Worm (Caenorhabditis elegans) whole organism, L3 larva: ENCODE results near the gene rpl-33.

Source experiments
- R02D3.7 ChIP-seq: fragments of 150-350 bp; optimal IDR thresholded peaks from 2 replicates; lab custom pipeline; 2014; ENCODE audit warnings: missing biosample characterization, missing genetic modification characterization
- ZK546.5 ChIP-seq: sonication (generic microtip); optimal IDR thresholded peaks from 2 replicates; lab custom pipeline; 2017; ENCODE audit warnings: missing biosample characterization, missing genetic modification characterization
- aly-2 ChIP-seq: fragments of 150-350 bp; optimal IDR thresholded peaks from 2 replicates; lab custom pipeline; 2014; ENCODE audit warnings: missing biosample characterization, missing genetic modification characterization
- ama-1 ChIP-seq: fragments of 150-350 bp; optimal IDR thresholded peaks from 2 replicates; lab custom pipeline; 2018
- ceh-16 ChIP-seq: sonication (generic microtip); optimal IDR thresholded peaks from 2 replicates; lab custom pipeline; 2017; ENCODE audit warnings: missing biosample characterization, missing genetic modification characterization
- ceh-28 ChIP-seq: fragments of 150-350 bp; optimal IDR thresholded peaks from 2 replicates; lab custom pipeline; 2014; ENCODE audit warnings: missing biosample characterization, missing genetic modification reagents, missing genetic modification characterization
- ceh-82 ChIP-seq: fragments of 150-350 bp; optimal IDR thresholded peaks from 2 replicates; lab custom pipeline; 2014; ENCODE audit warnings: missing biosample characterization, missing genetic modification characterization
- ceh-9 ChIP-seq: sonication (generic microtip); optimal IDR thresholded peaks from 2 replicates; lab custom pipeline; 2018; ENCODE audit warnings: missing biosample characterization, missing genetic modification characterization
- daf-12 ChIP-seq: fragments of 150-350 bp; optimal IDR thresholded peaks from 2 replicates; lab custom pipeline; 2014; ENCODE audit warnings: missing biosample characterization, missing genetic modification reagents, missing genetic modification characterization
- egl-27 ChIP-seq: sonication (generic microtip); optimal IDR thresholded peaks from 4 replicates; lab custom pipeline; 2017; ENCODE audit warnings: missing biosample characterization, missing genetic modification reagents, missing genetic modification characterization
- egl-5 ChIP-seq: fragments of 150-350 bp; optimal IDR thresholded peaks from 2 replicates; lab custom pipeline; 2017; ENCODE audit warnings: missing biosample characterization, missing genetic modification reagents, missing genetic modification characterization, inconsistent platforms
- elt-1 ChIP-seq: fragments of 150-350 bp; optimal IDR thresholded peaks from 2 replicates; lab custom pipeline; 2014; ENCODE audit warnings: missing biosample characterization, missing genetic modification characterization
- elt-2 ChIP-seq: sonication (generic microtip); optimal IDR thresholded peaks from 2 replicates; lab custom pipeline; 2016; ENCODE audit warnings: missing genetic modification reagents, mild to moderate bottlenecking, missing genetic modification characterization, missing compliant biosample characterization
- elt-3 ChIP-seq, 3 experiments: fragments of 150-350 bp in 1 of 3; sonication (generic microtip) in 2 of 3; optimal IDR thresholded peaks; 2 replicates in 2 of 3; 4 replicates in 1 of 3; lab custom pipeline; 2014 to 2017; ENCODE audit warnings: missing biosample characterization in 3 of 3, missing genetic modification characterization in 3 of 3
- eor-1 ChIP-seq, 2 experiments: fragments of 150-350 bp; optimal IDR thresholded peaks; 2 replicates each; lab custom pipeline; 2014 to 2018; ENCODE audit warnings: missing biosample characterization in 2 of 2, missing genetic modification characterization in 2 of 2
- fkh-10 ChIP-seq: sonication (generic microtip); optimal IDR thresholded peaks from 2 replicates; lab custom pipeline; 2017; ENCODE audit warnings: missing biosample characterization, missing genetic modification reagents, missing genetic modification characterization
- fkh-2 ChIP-seq: fragments of 150-350 bp; optimal IDR thresholded peaks from 2 replicates; lab custom pipeline; 2014; ENCODE audit warnings: missing biosample characterization, missing genetic modification reagents, missing genetic modification characterization
- fos-1 ChIP-seq: fragments of 150-350 bp; optimal IDR thresholded peaks from 2 replicates; lab custom pipeline; 2014; ENCODE audit warnings: missing biosample characterization, missing genetic modification characterization
- hmg-11 ChIP-seq: sonication (generic microtip); optimal IDR thresholded peaks from 2 replicates; lab custom pipeline; 2016; ENCODE audit warnings: missing genetic modification characterization, missing compliant biosample characterization
- jun-1 ChIP-seq: fragments of 150-350 bp; optimal IDR thresholded peaks from 2 replicates; lab custom pipeline; 2014; ENCODE audit warnings: missing biosample characterization, missing genetic modification reagents, missing genetic modification characterization
- lin-15B ChIP-seq: fragments of 150-350 bp; optimal IDR thresholded peaks from 2 replicates; lab custom pipeline; 2014; ENCODE audit warnings: missing biosample characterization, missing genetic modification characterization
- lin-39 ChIP-seq: fragments of 150-350 bp; optimal IDR thresholded peaks from 2 replicates; lab custom pipeline; 2018; ENCODE audit warnings: missing biosample characterization, missing genetic modification reagents, missing genetic modification characterization
- lsy-12 ChIP-seq: sonication (generic microtip); optimal IDR thresholded peaks from 2 replicates; lab custom pipeline; 2016; ENCODE audit warnings: mild to moderate bottlenecking, missing genetic modification characterization, missing compliant biosample characterization
- mdl-1 ChIP-seq: fragments of 150-350 bp; optimal IDR thresholded peaks from 2 replicates; lab custom pipeline; 2014; ENCODE audit warnings: missing biosample characterization, missing genetic modification characterization
- mml-1 ChIP-seq: fragments of 150-350 bp; sonication (generic microtip); optimal IDR thresholded peaks from 3 replicates; lab custom pipeline; 2014; ENCODE audit warnings: missing biosample characterization, missing genetic modification characterization
- nfya-1 ChIP-seq: sonication (generic microtip); optimal IDR thresholded peaks from 2 replicates; lab custom pipeline; 2017; ENCODE audit warnings: missing genetic modification characterization, mild to moderate bottlenecking, missing compliant biosample characterization, antibody characterized with exemption, moderate library complexity; ENCODE audit not compliant: insufficient read depth
- nhr-11 ChIP-seq: fragments of 150-350 bp; optimal IDR thresholded peaks from 2 replicates; lab custom pipeline; 2014; ENCODE audit warnings: missing biosample characterization, missing genetic modification characterization
- nhr-12 ChIP-seq: fragments of 150-350 bp; optimal IDR thresholded peaks from 2 replicates; lab custom pipeline; 2014; ENCODE audit warnings: missing biosample characterization, missing genetic modification characterization
- nhr-23 ChIP-seq: fragments of 150-350 bp; optimal IDR thresholded peaks from 2 replicates; lab custom pipeline; 2014; ENCODE audit warnings: missing biosample characterization, missing genetic modification reagents, missing genetic modification characterization
- nhr-237 ChIP-seq: fragments of 150-350 bp; optimal IDR thresholded peaks from 2 replicates; lab custom pipeline; 2014; ENCODE audit warnings: missing biosample characterization, missing genetic modification characterization
- nhr-25 ChIP-seq: sonication (generic microtip); optimal IDR thresholded peaks from 2 replicates; lab custom pipeline; 2017; ENCODE audit warnings: missing biosample characterization, missing genetic modification characterization
- nhr-28 ChIP-seq: fragments of 150-350 bp; optimal IDR thresholded peaks from 2 replicates; lab custom pipeline; 2014; ENCODE audit warnings: missing biosample characterization, missing genetic modification characterization
- nhr-43 ChIP-seq: sonication (generic microtip); optimal IDR thresholded peaks from 2 replicates; lab custom pipeline; 2016; ENCODE audit warnings: mild to moderate bottlenecking, missing genetic modification characterization, missing compliant biosample characterization; ENCODE audit not compliant: poor library complexity, severe bottlenecking
- nhr-67 ChIP-seq: fragments of 150-350 bp; optimal IDR thresholded peaks from 2 replicates; lab custom pipeline; 2014; ENCODE audit warnings: missing biosample characterization, missing genetic modification characterization
- nhr-76 ChIP-seq: fragments of 150-350 bp; sonication (generic microtip); optimal IDR thresholded peaks from 5 replicates; lab custom pipeline; 2014; ENCODE audit warnings: missing biosample characterization, missing genetic modification characterization
- nhr-77 ChIP-seq: fragments of 150-350 bp; optimal IDR thresholded peaks from 2 replicates; lab custom pipeline; 2014; ENCODE audit warnings: missing biosample characterization, missing genetic modification characterization
- pha-4 ChIP-seq: fragments of 150-350 bp; optimal IDR thresholded peaks from 2 replicates; lab custom pipeline; 2014; ENCODE audit warnings: missing biosample characterization, missing genetic modification reagents, missing genetic modification characterization
- pqm-1 ChIP-seq: fragments of 150-350 bp; optimal IDR thresholded peaks from 2 replicates; lab custom pipeline; 2017; ENCODE audit warnings: missing biosample characterization, missing genetic modification characterization, inconsistent platforms
- sea-2 ChIP-seq: fragments of 150-350 bp; sonication (generic microtip); optimal IDR thresholded peaks from 4 replicates; lab custom pipeline; 2014; ENCODE audit warnings: missing biosample characterization, missing genetic modification reagents, missing genetic modification characterization
- skn-1 ChIP-seq: fragments of 150-350 bp; optimal IDR thresholded peaks from 2 replicates; lab custom pipeline; 2014; ENCODE audit warnings: missing biosample characterization, missing genetic modification characterization
- snpc-4 ChIP-seq: fragments of 150-350 bp; optimal IDR thresholded peaks from 2 replicates; lab custom pipeline; 2014; ENCODE audit warnings: missing biosample characterization, missing genetic modification characterization
- tbx-2 ChIP-seq: sonication (generic microtip); optimal IDR thresholded peaks from 2 replicates; lab custom pipeline; 2016; ENCODE audit warnings: mild to moderate bottlenecking, missing genetic modification characterization, missing compliant biosample characterization
- unc-39 ChIP-seq: sonication (generic microtip); optimal IDR thresholded peaks from 4 replicates; lab custom pipeline; 2017; ENCODE audit warnings: missing biosample characterization, missing genetic modification characterization
- unc-62 ChIP-seq: fragments of 150-350 bp; sonication (generic microtip); optimal IDR thresholded peaks from 4 replicates; lab custom pipeline; 2014; ENCODE audit warnings: missing biosample characterization, missing genetic modification reagents, missing genetic modification characterization
- zag-1 ChIP-seq: fragments of 150-350 bp; optimal IDR thresholded peaks from 2 replicates; lab custom pipeline; 2014; ENCODE audit warnings: missing biosample characterization, missing genetic modification characterization
- ztf-11 ChIP-seq: fragments of 150-350 bp; optimal IDR thresholded peaks from 2 replicates; lab custom pipeline; 2014; ENCODE audit warnings: missing biosample characterization, missing genetic modification characterization
- ztf-4 ChIP-seq: fragments of 150-350 bp; optimal IDR thresholded peaks from 2 replicates; lab custom pipeline; 2014; ENCODE audit warnings: missing biosample characterization, missing genetic modification characterization

Gene rpl-33

DNA sequence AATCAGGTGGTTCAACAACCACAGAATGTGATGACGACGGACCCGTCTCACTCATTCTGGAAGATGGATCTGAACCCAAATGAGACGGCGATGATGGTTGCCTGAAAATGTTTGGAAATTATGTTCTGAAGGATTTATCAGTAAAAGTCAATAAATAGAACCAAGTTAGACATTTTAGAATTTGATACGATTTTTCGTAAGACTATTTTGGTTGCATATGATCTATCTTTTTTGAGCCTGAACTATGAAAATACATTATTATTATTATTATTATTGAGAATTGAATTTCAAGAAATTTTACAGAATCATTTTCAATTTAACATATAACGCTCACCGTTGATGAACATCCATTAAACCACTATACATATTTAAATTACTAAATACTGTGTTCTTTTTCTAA, 4.6 kb downstream of the rpl-33 start, which contains the start of gene F10E7.9:
Gene F10E7.9, minus strand, starts transcription at position 101 of the 400 bp plus-strand sequence.
- TF ChIP-seq fos-1 (tag; lab: Kevin White, UChicago) (no peak), nhr-12 (tag; lab: Kevin White, UChicago) (no peak), hmg-11 (no peak), ceh-28 (tag; lab: Kevin White, UChicago) (no peak), nhr-237 (tag; lab: Kevin White, UChicago) (no peak), nhr-76 (tag; lab: Kevin White, UChicago) (no peak), egl-27 (tag; lab: Kevin White, UChicago) (no peak)

DNA sequence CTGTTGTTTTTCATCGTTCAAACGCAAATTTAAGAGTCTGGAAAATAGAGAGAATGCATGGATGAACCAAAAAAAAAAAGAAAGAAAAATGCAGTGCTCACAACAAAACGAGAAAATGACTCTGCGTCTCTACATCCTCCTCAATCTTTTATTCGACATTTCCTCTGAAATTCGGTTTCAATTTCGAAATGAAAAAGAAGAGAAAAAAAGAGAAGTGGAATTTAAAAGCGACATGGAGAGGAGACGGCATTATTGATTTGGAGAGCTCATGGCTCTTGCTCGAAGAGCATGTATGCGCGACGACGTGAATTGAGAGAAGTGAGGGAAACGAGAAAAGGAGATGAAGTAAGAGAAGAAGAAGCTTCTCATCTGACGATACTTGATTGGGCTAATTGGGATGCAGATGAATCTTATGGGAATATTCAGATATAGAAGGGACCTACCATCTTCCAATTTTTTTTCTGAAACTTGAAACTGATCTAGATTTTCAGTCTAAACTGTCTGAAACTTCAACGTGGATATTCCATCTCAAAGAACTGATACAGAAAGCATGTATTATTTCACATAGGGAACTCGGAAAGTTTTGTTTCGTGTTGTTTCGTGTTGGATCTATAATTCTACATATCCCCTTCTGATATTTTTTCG, 5.8 kb downstream of the rpl-33 start:
- no peak for TF ChIP-seq ceh-82
- TF ChIP-seq fkh-10 = peak; percentile 60
- no peak for TF ChIP-seq nhr-28 (tag; lab: Kevin White, UChicago)
- peak; percentile 9 for TF ChIP-seq nfya-1 (tag; lab: Kevin White, UChicago)

DNA sequence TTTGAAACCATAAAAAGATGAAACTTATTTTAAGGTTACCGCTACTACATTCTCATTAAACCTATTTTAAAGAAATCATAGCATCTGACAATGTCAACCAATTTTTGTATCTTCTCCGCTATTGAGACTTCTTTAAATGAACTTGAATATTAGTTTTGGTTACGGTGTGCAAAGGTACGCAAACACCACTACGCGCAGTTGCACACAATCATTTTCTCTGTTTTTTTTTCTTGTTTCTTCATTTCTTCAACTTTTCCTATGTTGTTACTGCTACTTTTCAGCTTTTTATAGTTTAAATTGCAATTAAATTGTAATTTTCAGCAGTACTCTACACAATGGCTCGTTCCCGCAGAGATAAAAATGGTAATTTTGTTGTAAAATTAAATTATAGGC, 6.3 kb downstream of the rpl-33 start, which contains the start of gene F10E7.5:
Gene F10E7.5, plus strand, starts transcription at position 322 of the 393 bp plus-strand sequence.
- TF ChIP-seq nhr-76 (tag; lab: Kevin White, UChicago) = no peak
- no peak for TF ChIP-seq elt-3 (tag; optimal IDR thresholded peaks at IDR 0.05; lab: Kevin White, UChicago)
- peak; percentile 48 for TF ChIP-seq lin-15B (tag; lab: Kevin White, UChicago)
- TF ChIP-seq egl-27 (tag; lab: Kevin White, UChicago) = no peak
- TF ChIP-seq nhr-11 (tag; lab: Kevin White, UChicago) = no peak
- no peak for TF ChIP-seq lsy-12 (tag; lab: Kevin White, UChicago)
- TF ChIP-seq elt-2 (tag; lab: Kevin White, UChicago) = no peak
- TF ChIP-seq ZK546.5 (tag; lab: Kevin White, UChicago) = no peak
- TF ChIP-seq ceh-9 = no peak
- TF ChIP-seq tbx-2 = no peak
- TF ChIP-seq nhr-237 (tag; lab: Kevin White, UChicago) = no peak
- TF ChIP-seq ztf-11 (tag; lab: Kevin White, UChicago) = no peak
- TF ChIP-seq daf-12 = no peak
- peak; percentile 13 for TF ChIP-seq nhr-43 (tag; lab: Kevin White, UChicago)
- TF ChIP-seq fos-1 (tag; lab: Kevin White, UChicago) = no peak
- no peak for TF ChIP-seq pha-4 (tag; lab: Kevin White, UChicago)
- TF ChIP-seq nhr-23 (tag; lab: Kevin White, UChicago) = no peak
- TF ChIP-seq sea-2 (GFP tag; lab: Kevin White, UChicago) = no peak
- TF ChIP-seq elt-1 (tag; lab: Kevin White, UChicago) = no peak
- TF ChIP-seq nhr-77 (tag; lab: Kevin White, UChicago) = no peak
- no peak for TF ChIP-seq R02D3.7
- peak; percentile 11 for TF ChIP-seq ceh-82
- no peak for TF ChIP-seq mdl-1 (tag; lab: Kevin White, UChicago)
- no peak for TF ChIP-seq nhr-25
- peak; percentile 81 for TF ChIP-seq nfya-1 (tag; lab: Kevin White, UChicago)
- no peak for TF ChIP-seq aly-2
- no peak for TF ChIP-seq ztf-4 (tag; lab: Kevin White, UChicago)
- no peak for TF ChIP-seq fkh-2 (tag; lab: Kevin White, UChicago)
- TF ChIP-seq fkh-10 = peak; percentile 1
- no peak for TF ChIP-seq zag-1
- peak; percentile 27 for TF ChIP-seq lin-39 (tag; lab: Kevin White, UChicago)
- TF ChIP-seq pqm-1 (tag; lab: Kevin White, UChicago) = no peak
- TF ChIP-seq unc-39 (tag; lab: Kevin White, UChicago) = no peak
- no peak for TF ChIP-seq eor-1 (tag; optimal IDR thresholded peaks at IDR 0.05; lab: Kevin White, UChicago)
- TF ChIP-seq nhr-67 (tag; lab: Kevin White, UChicago) = no peak
- TF ChIP-seq snpc-4 (tag; lab: Kevin White, UChicago) = peak; percentile 41
- no peak for TF ChIP-seq hmg-11
- TF ChIP-seq skn-1 (tag; lab: Kevin White, UChicago) = peak; percentile 3
- TF ChIP-seq ama-1 (lab: Kevin White, UChicago) = no peak
- TF ChIP-seq ceh-28 (tag; lab: Kevin White, UChicago) = no peak
- no peak for TF ChIP-seq unc-62 (GFP tag; lab: Kevin White, UChicago)
- TF ChIP-seq nhr-12 (tag; lab: Kevin White, UChicago) = no peak
- TF ChIP-seq ceh-16 (tag; lab: Kevin White, UChicago) = no peak
- TF ChIP-seq mml-1 (tag; lab: Kevin White, UChicago) = no peak
- TF ChIP-seq jun-1 (tag; lab: Kevin White, UChicago) = no peak
- TF ChIP-seq nhr-28 (tag; lab: Kevin White, UChicago) = no peak
- TF ChIP-seq egl-5 (tag; lab: Kevin White, UChicago) = no peak
- TF ChIP-seq, all 47 proteins: peak for 8
